Worm (Caenorhabditis elegans): ENCODE data around the gene clec-165.

- TF ChIP-seq pha-4 (tag; optimal IDR thresholded peaks at IDR 0.05) (no peak), tbx-8 (GFP tag; optimal IDR thresholded peaks at IDR 0.05) (no peak), ces-1 (GFP tag; optimal IDR thresholded peaks at IDR 0.05) (no peak), sptf-1 (tag; optimal IDR thresholded peaks at IDR 0.05) (no peak), nhr-28 (tag; optimal IDR thresholded peaks at IDR 0.05) (no peak), ceh-83 (GFP tag; optimal IDR thresholded peaks at IDR 0.05) (no peak), unc-62 (GFP tag; optimal IDR thresholded peaks at IDR 0.05) (no peak), hlh-1 (tag; optimal IDR thresholded peaks at IDR 0.05) (no peak)
Measured at ce11 chrIV:1261930-1262329, 15.2 kb upstream of the clec-165 start.

All from whole organism, mixed stage, embryonic.